Fruit fly (Drosophila melanogaster) whole organism, embryonic: ENCODE measurements around the gene CG15011.

ENCODE experiments used
- Aef1 ChIP-seq: fragments of 200-800 bp; sonication (Bioruptor generic); IDR thresholded peaks from 3 replicates; pipeline ENCODE4 v1.3.6; 2022; ENCODE audit warnings: missing biosample characterization, missing genetic modification characterization
- Antp ChIP-seq: fragments of 200-800 bp; sonication (Bioruptor generic); optimal IDR thresholded peaks from 3 replicates; lab custom pipeline; 2016; ENCODE audit warnings: missing biosample characterization, missing genetic modification characterization
- Bgb ChIP-seq: fragments of 200-800 bp; sonication (Bioruptor generic); IDR thresholded peaks from 2 replicates; pipeline ENCODE4 v1.3.6; 2022; ENCODE audit warnings: missing biosample characterization, missing genetic modification characterization; ENCODE audit not compliant: partially characterized antibody
- CG10274 ChIP-seq: fragments of 200-800 bp; sonication (Bioruptor generic); optimal IDR thresholded peaks from 3 replicates; lab custom pipeline; 2017; ENCODE audit warnings: missing biosample characterization, mild to moderate bottlenecking, missing genetic modification characterization
- CG10654 ChIP-seq: fragments of 200-800 bp; sonication (Bioruptor generic); optimal IDR thresholded peaks from 2 replicates; lab custom pipeline; 2016; ENCODE audit warnings: missing biosample characterization, missing genetic modification characterization
- CG12236 ChIP-seq: fragments of 200-800 bp; sonication (Bioruptor generic); optimal IDR thresholded peaks from 2 replicates; lab custom pipeline; 2016; ENCODE audit warnings: missing biosample characterization, missing genetic modification characterization
- CG14710 ChIP-seq: fragments of 200-800 bp; sonication (Bioruptor generic); optimal IDR thresholded peaks from 3 replicates; lab custom pipeline; 2019; ENCODE audit warnings: missing biosample characterization, mild to moderate bottlenecking, missing genetic modification characterization, moderate library complexity
- CG15479 ChIP-seq: fragments of 200-800 bp; sonication (Bioruptor generic); optimal IDR thresholded peaks from 3 replicates; lab custom pipeline; 2019; ENCODE audit warnings: missing biosample characterization, mild to moderate bottlenecking, missing genetic modification characterization, moderate library complexity
- CG1792 ChIP-seq: fragments of 200-800 bp; sonication (Bioruptor generic); optimal IDR thresholded peaks from 2 replicates; lab custom pipeline; 2016; ENCODE audit warnings: missing biosample characterization, missing genetic modification characterization
- CG18764 ChIP-seq: fragments of 200-800 bp; sonication (Bioruptor generic); optimal IDR thresholded peaks from 3 replicates; lab custom pipeline; 2016; ENCODE audit warnings: missing biosample characterization, missing genetic modification characterization
- CG31441 ChIP-seq: fragments of 200-800 bp; sonication (Bioruptor generic); IDR thresholded peaks from 2 replicates; pipeline ENCODE4 v1.3.6; 2022; ENCODE audit warnings: missing biosample characterization, missing genetic modification characterization
- CG3163 ChIP-seq: fragments of 200-800 bp; sonication (Bioruptor generic); optimal IDR thresholded peaks from 3 replicates; lab custom pipeline; 2016; ENCODE audit warnings: missing biosample characterization, missing genetic modification characterization
- CG4730 ChIP-seq: fragments of 200-800 bp; sonication (Bioruptor generic); IDR thresholded peaks from 2 replicates; pipeline ENCODE4 v1.3.6; 2022; ENCODE audit warnings: missing biosample characterization, missing genetic modification characterization
- CG5953 ChIP-seq: fragments of 200-800 bp; sonication (Bioruptor generic); IDR thresholded peaks from 2 replicates; pipeline ENCODE4 v1.3.6; 2022; ENCODE audit warnings: missing biosample characterization, missing genetic modification characterization
- CG7963 ChIP-seq: fragments of 200-800 bp; sonication (Bioruptor generic); IDR thresholded peaks from 3 replicates; pipeline ENCODE4 v1.3.6; 2022; ENCODE audit warnings: missing biosample characterization, missing genetic modification characterization; ENCODE audit not compliant: partially characterized antibody
- CG8281 ChIP-seq: fragments of 200-800 bp; sonication (Bioruptor generic); optimal IDR thresholded peaks from 2 replicates; lab custom pipeline; 2018; ENCODE audit warnings: missing biosample characterization, mild to moderate bottlenecking, missing genetic modification characterization, moderate library complexity
- CG8478 ChIP-seq: fragments of >200 bp; optimal IDR thresholded peaks from 2 replicates; lab custom pipeline; 2018
- D ChIP-seq, 2 experiments: fragments of 200-800 bp in 1 of 2; fragments of >200 bp in 1 of 2; sonication (Bioruptor generic) in 1 of 2; optimal IDR thresholded peaks; 2 replicates in 1 of 2; 3 replicates in 1 of 2; lab custom pipeline; 2017; ENCODE audit warnings: mild to moderate bottlenecking in 1 of 2, missing biosample characterization in 1 of 2, missing genetic modification characterization in 1 of 2, missing genetic modification reagents in 1 of 2
- Dek ChIP-seq: fragments of 200-800 bp; sonication (Bioruptor generic); optimal IDR thresholded peaks from 3 replicates; lab custom pipeline; 2019; ENCODE audit warnings: missing biosample characterization, mild to moderate bottlenecking, missing genetic modification characterization, moderate library complexity
- Hey ChIP-seq: fragments of 200-800 bp; sonication (Bioruptor generic); optimal IDR thresholded peaks from 3 replicates; lab custom pipeline; 2018; ENCODE audit warnings: missing biosample characterization, mild to moderate bottlenecking, missing genetic modification characterization
- Hr51 ChIP-seq, 2 experiments: fragments of 200-800 bp; sonication (Bioruptor generic); optimal IDR thresholded peaks; 2 replicates in 1 of 2; 3 replicates in 1 of 2; lab custom pipeline; 2016 to 2018; ENCODE audit warnings: missing biosample characterization in 2 of 2, missing genetic modification characterization in 2 of 2, mild to moderate bottlenecking in 1 of 2, moderate library complexity in 1 of 2
- Hsf ChIP-seq: fragments of 200-800 bp; sonication (Bioruptor generic); optimal IDR thresholded peaks from 3 replicates; lab custom pipeline; 2016; ENCODE audit warnings: missing biosample characterization, missing genetic modification characterization
- Meics ChIP-seq: fragments of 200-800 bp; sonication (Bioruptor generic); optimal IDR thresholded peaks from 2 replicates; lab custom pipeline; 2017; ENCODE audit warnings: missing biosample characterization, mild to moderate bottlenecking, missing genetic modification characterization
- Pdp1 ChIP-seq, 2 experiments: fragments of 200-800 bp; sonication (Bioruptor generic); optimal IDR thresholded peaks; 3 replicates each; lab custom pipeline; 2016; ENCODE audit warnings: missing biosample characterization in 2 of 2, missing genetic modification characterization in 2 of 2, mild to moderate bottlenecking in 1 of 2, moderate library complexity in 1 of 2
- Ptx1 ChIP-seq: fragments of 200-800 bp; sonication (Bioruptor generic); IDR thresholded peaks from 2 replicates; pipeline ENCODE4 v1.3.6; 2022; ENCODE audit warnings: missing biosample characterization, missing genetic modification characterization
- Ravus ChIP-seq: fragments of 200-800 bp; sonication (Bioruptor generic); IDR thresholded peaks from 2 replicates; pipeline ENCODE4 v1.3.6; 2022; ENCODE audit warnings: missing biosample characterization, missing genetic modification characterization
- Sry-β ChIP-seq: fragments of 200-800 bp; sonication (Bioruptor generic); optimal IDR thresholded peaks from 2 replicates; lab custom pipeline; 2018; ENCODE audit warnings: missing biosample characterization, mild to moderate bottlenecking, missing genetic modification characterization, moderate library complexity
- ac ChIP-seq: fragments of 200-800 bp; sonication (Bioruptor generic); optimal IDR thresholded peaks from 3 replicates; lab custom pipeline; 2017; ENCODE audit warnings: missing biosample characterization, mild to moderate bottlenecking, missing genetic modification characterization
- bbx ChIP-seq: fragments of 200-800 bp; sonication (Bioruptor generic); IDR thresholded peaks from 2 replicates; pipeline ENCODE4 v1.3.6; 2022; ENCODE audit warnings: missing biosample characterization, missing genetic modification characterization; ENCODE audit not compliant: partially characterized antibody
- chn ChIP-seq: fragments of 200-800 bp; sonication (Bioruptor generic); optimal IDR thresholded peaks from 2 replicates; lab custom pipeline; 2016; ENCODE audit warnings: missing biosample characterization, missing genetic modification characterization
- dan ChIP-seq: fragments of 200-800 bp; sonication (Bioruptor generic); IDR thresholded peaks from 2 replicates; pipeline ENCODE4 v1.3.6; 2022; ENCODE audit warnings: missing biosample characterization, missing genetic modification characterization
- dmrt99B ChIP-seq: fragments of 200-800 bp; sonication (Bioruptor generic); optimal IDR thresholded peaks from 2 replicates; lab custom pipeline; 2018; ENCODE audit warnings: missing biosample characterization, mild to moderate bottlenecking, missing genetic modification characterization, moderate library complexity
- fd96Cb ChIP-seq: fragments of 200-800 bp; sonication (Bioruptor generic); optimal IDR thresholded peaks from 2 replicates; lab custom pipeline; 2018; ENCODE audit warnings: missing biosample characterization, mild to moderate bottlenecking, missing genetic modification characterization, moderate library complexity
- grau ChIP-seq: fragments of 200-800 bp; optimal IDR thresholded peaks from 3 replicates; lab custom pipeline; 2019; ENCODE audit warnings: missing biosample characterization, mild to moderate bottlenecking, missing genetic modification characterization, moderate library complexity
- lbe ChIP-seq: fragments of 200-800 bp; sonication (Bioruptor generic); optimal IDR thresholded peaks from 2 replicates; lab custom pipeline; 2016; ENCODE audit warnings: missing biosample characterization, mild to moderate bottlenecking, missing genetic modification characterization
- lola ChIP-seq, 3 experiments: fragments of >200 bp in 2 of 3; fragments of 200-800 bp in 1 of 3; sonication (Bioruptor generic) in 1 of 3; optimal IDR thresholded peaks; 2 replicates each; lab custom pipeline; 2017 to 2019; ENCODE audit warnings: missing biosample characterization in 3 of 3, missing genetic modification characterization in 3 of 3, mild to moderate bottlenecking in 1 of 3, moderate library complexity in 1 of 3
- luna ChIP-seq: fragments of 200-800 bp; sonication (Bioruptor generic); optimal IDR thresholded peaks from 2 replicates; lab custom pipeline; 2016; ENCODE audit warnings: missing biosample characterization, missing genetic modification characterization
- nom ChIP-seq: fragments of 200-800 bp; sonication (Bioruptor generic); optimal IDR thresholded peaks from 2 replicates; lab custom pipeline; 2017; ENCODE audit warnings: missing biosample characterization, missing genetic modification characterization, mild to moderate bottlenecking, moderate library complexity, missing genetic modification reagents
- peb ChIP-seq: fragments of 200-800 bp; sonication (Bioruptor generic); IDR thresholded peaks from 2 replicates; pipeline ENCODE4 v1.3.6; 2022; ENCODE audit warnings: missing biosample characterization, missing genetic modification characterization
- pho ChIP-seq: fragments of 200-800 bp; sonication (Bioruptor generic); optimal IDR thresholded peaks from 2 replicates; lab custom pipeline; 2016; ENCODE audit warnings: missing biosample characterization, missing genetic modification characterization
- sens ChIP-seq: fragments of 200-800 bp; sonication (Bioruptor generic); peaks from one replicate; lab custom pipeline; 2016; ENCODE audit warnings: missing biosample characterization, missing genetic modification characterization
- shn ChIP-seq: fragments of 200-800 bp; sonication (Bioruptor generic); optimal IDR thresholded peaks from 3 replicates; lab custom pipeline; 2016; ENCODE audit warnings: missing biosample characterization, missing genetic modification characterization
- sr ChIP-seq: fragments of 200-800 bp; sonication (Bioruptor generic); IDR thresholded peaks from 3 replicates; pipeline ENCODE4 v1.3.6; 2022; ENCODE audit warnings: missing biosample characterization, missing genetic modification characterization
- stwl ChIP-seq: fragments of 200-800 bp; sonication (Bioruptor generic); optimal IDR thresholded peaks from 3 replicates; lab custom pipeline; 2018; ENCODE audit warnings: missing biosample characterization, mild to moderate bottlenecking, missing genetic modification characterization, moderate library complexity
- tup ChIP-seq: fragments of 200-800 bp; sonication (Bioruptor generic); optimal IDR thresholded peaks from 2 replicates; lab custom pipeline; 2016; ENCODE audit warnings: missing biosample characterization, mild to moderate bottlenecking, missing genetic modification characterization, moderate library complexity
- vnd ChIP-seq: fragments of 200-800 bp; sonication (Bioruptor generic); IDR thresholded peaks from 3 replicates; pipeline ENCODE4 v1.3.6; 2022; ENCODE audit warnings: missing biosample characterization, missing genetic modification characterization; ENCODE audit not compliant: partially characterized antibody
- vvl ChIP-seq: fragments of 200-800 bp; sonication (Bioruptor generic); IDR thresholded peaks from 2 replicates; pipeline ENCODE4 v1.3.6; 2022; ENCODE audit warnings: missing biosample characterization, missing genetic modification characterization
- wdn ChIP-seq: fragments of 200-800 bp; sonication (Bioruptor generic); IDR thresholded peaks from 2 replicates; pipeline ENCODE4 v1.3.6; 2022; ENCODE audit warnings: missing biosample characterization, missing genetic modification characterization
- zen2 ChIP-seq: fragments of 200-800 bp; sonication (Bioruptor generic); IDR thresholded peaks from 3 replicates; pipeline ENCODE4 v1.3.6; 2022; ENCODE audit warnings: missing biosample characterization, missing genetic modification characterization; ENCODE audit not compliant: partially characterized antibody
- zf30C ChIP-seq: fragments of 200-800 bp; sonication (Bioruptor generic); optimal IDR thresholded peaks from 3 replicates; lab custom pipeline; 2018; ENCODE audit warnings: missing biosample characterization, mild to moderate bottlenecking, missing genetic modification characterization

The CG15011 gene

DNA sequence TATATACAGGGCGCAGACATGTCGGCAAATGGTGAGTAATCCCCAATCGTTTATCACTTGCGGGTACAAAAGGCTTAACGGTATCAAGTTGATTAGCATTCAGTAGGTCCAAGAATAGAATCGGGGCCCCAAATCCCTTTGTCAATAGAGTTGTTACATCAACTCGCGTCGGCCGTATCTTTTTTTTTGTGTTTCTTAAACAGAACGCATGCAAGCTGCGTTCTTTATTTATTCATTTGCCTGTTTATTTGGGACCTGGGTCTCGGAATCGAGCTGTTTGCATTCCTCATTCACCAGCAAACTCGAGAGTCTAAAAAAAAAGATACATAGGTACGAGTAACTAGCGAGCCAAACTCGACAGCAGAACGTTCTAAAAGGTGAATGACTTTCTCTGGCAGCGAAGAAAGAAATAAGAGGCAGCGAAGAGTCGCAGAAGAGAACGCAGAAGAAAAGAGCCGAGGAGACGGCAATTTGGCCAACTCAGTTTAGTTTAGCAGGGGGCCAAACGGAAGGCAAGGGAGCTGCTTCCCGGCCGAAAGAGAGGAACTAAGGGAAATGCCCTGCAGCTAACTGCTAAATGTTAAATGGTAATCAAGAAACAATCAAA lies 13.3 kb upstream of the CG15011 start (continued):
- TF ChIP-seq CG10654 (GFP tag; lab: Kevin White, UChicago) (no peak), wdn (no peak), Hey (tag; lab: Kevin White, UChicago) (no peak), CG4730 (GFP tag; lab: Robert Waterston, UW) (no peak), stwl (tag; lab: Kevin White, UChicago) (no peak), Pdp1 (GFP tag; optimal IDR thresholded peaks at IDR 0.05; lab: Kevin White, UChicago) (peak in 1 of 2 experiments; percentile 33), grau (no peak), lola (GFP tag; optimal IDR thresholded peaks at IDR 0.05; lab: Kevin White, UChicago) (peak in 1 of 3 experiments; percentile 31), Hsf (no peak), bbx (GFP tag; lab: Robert Waterston, UW) (no peak), CG7963 (no peak), fd96Cb (tag; lab: Kevin White, UChicago) (no peak), zf30C (GFP tag; lab: Kevin White, UChicago) (no peak), Meics (GFP tag; lab: Kevin White, UChicago) (no peak), pho (GFP tag; lab: Kevin White, UChicago) (no peak), CG15479 (GFP tag; lab: Kevin White, UChicago) (no peak), sens (GFP tag; lab: Kevin White, UChicago) (peak; percentile 86), Bgb (GFP tag; lab: Robert Waterston, UW) (no peak), CG3163 (GFP tag; lab: Kevin White, UChicago) (no peak), Aef1 (no peak), CG31441 (GFP tag; lab: Robert Waterston, UW) (no peak), peb (no peak), D (optimal IDR thresholded peaks at IDR 0.05; lab: Kevin White, UChicago) (no peak), D (GFP tag; optimal IDR thresholded peaks at IDR 0.05; lab: Kevin White, UChicago) (peak; percentile 55), vvl (GFP tag; lab: Robert Waterston, UW) (peak; percentile 49; the same call in 1 of the 2 replicates), ac (peak; percentile 58), Antp (no peak), sr (GFP tag; lab: Robert Waterston, UW) (no peak), dan (GFP tag; lab: Robert Waterston, UW) (no peak), nom (GFP tag; lab: Kevin White, UChicago) (no peak), chn (no peak), CG18764 (no peak), CG10274 (GFP tag; lab: Kevin White, UChicago) (no peak), dmrt99B (tag; lab: Kevin White, UChicago) (no peak), Hr51 (GFP tag; optimal IDR thresholded peaks at IDR 0.05; lab: Kevin White, UChicago) (no peak), Ptx1 (no peak), CG1792 (GFP tag; lab: Kevin White, UChicago) (no peak), CG14710 (tag; lab: Kevin White, UChicago) (peak; percentile 50), CG12236 (peak; percentile 10), zen2 (GFP tag; lab: Robert Waterston, UW) (no peak), luna (GFP tag; lab: Kevin White, UChicago) (no peak), vnd (no peak), Dek (no peak), tup (GFP tag; lab: Kevin White, UChicago) (no peak), CG5953 (GFP tag; lab: Robert Waterston, UW) (no peak), CG8281 (tag; lab: Kevin White, UChicago) (no peak), CG8478 (lab: Kevin White, UChicago) (no peak), lbe (GFP tag; lab: Kevin White, UChicago) (no peak), shn (GFP tag; lab: Kevin White, UChicago) (no peak), Ravus (no peak), Sry-β (GFP tag; lab: Kevin White, UChicago) (peak; percentile 16)
